Fruit fly (Drosophila melanogaster) whole organism, embryonic: ENCODE results near the gene Rtnl1.

Experiments used
- BEAF-32 ChIP-seq: fragments of 200-800 bp; sonication (Bioruptor generic); optimal IDR thresholded peaks from 3 replicates; lab custom pipeline; 2017; ENCODE audit warnings: missing biosample characterization, missing genetic modification characterization, mild to moderate bottlenecking, moderate library complexity, missing genetic modification reagents
- Bgb ChIP-seq: fragments of 200-800 bp; sonication (Bioruptor generic); IDR thresholded peaks from 2 replicates; pipeline ENCODE4 v1.3.6; 2022; ENCODE audit warnings: missing biosample characterization, missing genetic modification characterization; ENCODE audit not compliant: partially characterized antibody
- CG10147 ChIP-seq: fragments of 200-800 bp; sonication (Bioruptor generic); optimal IDR thresholded peaks from 2 replicates; lab custom pipeline; 2019; ENCODE audit warnings: missing biosample characterization, mild to moderate bottlenecking, missing genetic modification characterization, moderate library complexity
- CG1024 ChIP-seq: fragments of 200-800 bp; sonication (Bioruptor generic); IDR thresholded peaks from 2 replicates; pipeline ENCODE4 v1.3.6; 2022; ENCODE audit warnings: missing biosample characterization, missing genetic modification characterization
- CG10274 ChIP-seq: fragments of 200-800 bp; sonication (Bioruptor generic); optimal IDR thresholded peaks from 3 replicates; lab custom pipeline; 2017; ENCODE audit warnings: missing biosample characterization, mild to moderate bottlenecking, missing genetic modification characterization
- CG10321 ChIP-seq: fragments of 200-800 bp; sonication (Bioruptor generic); IDR thresholded peaks from 2 replicates; pipeline ENCODE4 v1.3.6; 2022; ENCODE audit warnings: missing biosample characterization, missing genetic modification characterization
- CG10565 ChIP-seq: fragments of 200-800 bp; sonication (Bioruptor generic); optimal IDR thresholded peaks from 3 replicates; lab custom pipeline; 2016; ENCODE audit warnings: missing biosample characterization, mild to moderate bottlenecking, missing genetic modification characterization
- CG10959 ChIP-seq: fragments of 200-800 bp; sonication (Bioruptor generic); IDR thresholded peaks from 2 replicates; pipeline ENCODE4 v1.3.6; 2022; ENCODE audit warnings: missing biosample characterization, missing genetic modification characterization
- CG10979 ChIP-seq: fragments of 200-800 bp; sonication (Bioruptor generic); optimal IDR thresholded peaks from 2 replicates; lab custom pipeline; 2018; ENCODE audit warnings: missing biosample characterization, mild to moderate bottlenecking, missing genetic modification characterization, moderate library complexity
- CG11696 ChIP-seq: fragments of 200-800 bp; sonication (Bioruptor generic); IDR thresholded peaks from 2 replicates; pipeline ENCODE4 v1.3.6; 2022; ENCODE audit warnings: missing biosample characterization, missing genetic modification characterization
- CG12299 ChIP-seq: fragments of 200-800 bp; sonication (Bioruptor generic); optimal IDR thresholded peaks from 2 replicates; lab custom pipeline; 2018; ENCODE audit warnings: missing biosample characterization, mild to moderate bottlenecking, missing genetic modification characterization
- CG13287 ChIP-seq: fragments of 200-800 bp; sonication (Bioruptor generic); IDR thresholded peaks from 2 replicates; pipeline ENCODE4 v1.3.6; 2022; ENCODE audit warnings: missing biosample characterization, missing genetic modification characterization; ENCODE audit not compliant: partially characterized antibody
- CG15696 ChIP-seq: fragments of 200-800 bp; sonication (Bioruptor generic); optimal IDR thresholded peaks from 2 replicates; lab custom pipeline; 2019; ENCODE audit warnings: missing biosample characterization, mild to moderate bottlenecking, missing genetic modification characterization, moderate library complexity
- CG1603 ChIP-seq: fragments of 200-800 bp; sonication (Bioruptor generic); optimal IDR thresholded peaks from 2 replicates; lab custom pipeline; 2019; ENCODE audit warnings: missing biosample characterization, mild to moderate bottlenecking, missing genetic modification characterization, moderate library complexity
- CG17829 ChIP-seq: fragments of 200-800 bp; optimal IDR thresholded peaks from 2 replicates; lab custom pipeline; 2019; ENCODE audit warnings: missing biosample characterization, mild to moderate bottlenecking, missing genetic modification characterization, moderate library complexity
- CG18262 ChIP-seq: fragments of 200-800 bp; optimal IDR thresholded peaks from 3 replicates; lab custom pipeline; 2019; ENCODE audit warnings: missing biosample characterization, mild to moderate bottlenecking, missing genetic modification characterization, moderate library complexity
- CG30403 ChIP-seq: fragments of 200-800 bp; sonication (Bioruptor generic); optimal IDR thresholded peaks from 3 replicates; lab custom pipeline; 2016; ENCODE audit warnings: missing biosample characterization, missing genetic modification characterization
- CG30431 ChIP-seq: fragments of 200-800 bp; sonication (Bioruptor generic); optimal IDR thresholded peaks from 2 replicates; lab custom pipeline; 2017; ENCODE audit warnings: missing biosample characterization, missing genetic modification characterization
- CG43689 ChIP-seq: fragments of 200-800 bp; sonication (Bioruptor generic); IDR thresholded peaks from 2 replicates; pipeline ENCODE4 v1.3.6; 2022; ENCODE audit warnings: missing biosample characterization, missing genetic modification characterization
- CG7786 ChIP-seq: fragments of 200-800 bp; sonication (Bioruptor generic); optimal IDR thresholded peaks from 2 replicates; lab custom pipeline; 2016; ENCODE audit warnings: missing biosample characterization, missing genetic modification characterization
- CG7963 ChIP-seq: fragments of 200-800 bp; sonication (Bioruptor generic); IDR thresholded peaks from 3 replicates; pipeline ENCODE4 v1.3.6; 2022; ENCODE audit warnings: missing biosample characterization, missing genetic modification characterization; ENCODE audit not compliant: partially characterized antibody
- CG8359 ChIP-seq: fragments of 200-800 bp; sonication (Bioruptor generic); optimal IDR thresholded peaks from 2 replicates; lab custom pipeline; 2017; ENCODE audit warnings: missing biosample characterization, mild to moderate bottlenecking, missing genetic modification characterization, borderline replicate concordance
- CkIIα-i1 ChIP-seq: fragments of 200-800 bp; sonication (Bioruptor generic); IDR thresholded peaks from 2 replicates; pipeline ENCODE4 v1.3.6; 2022; ENCODE audit warnings: missing biosample characterization, missing genetic modification characterization
- Dip3 ChIP-seq: fragments of 200-800 bp; sonication (Bioruptor generic); optimal IDR thresholded peaks from 3 replicates; lab custom pipeline; 2016; ENCODE audit warnings: missing biosample characterization, missing genetic modification characterization
- Dp ChIP-seq: fragments of 200-800 bp; sonication (Bioruptor generic); optimal IDR thresholded peaks from 2 replicates; lab custom pipeline; 2018; ENCODE audit warnings: missing biosample characterization, mild to moderate bottlenecking, missing genetic modification characterization, moderate library complexity
- Ets97D ChIP-seq: fragments of 200-800 bp; sonication (Bioruptor generic); optimal IDR thresholded peaks from 3 replicates; lab custom pipeline; 2016; ENCODE audit warnings: missing biosample characterization, missing genetic modification characterization
- Hey ChIP-seq: fragments of 200-800 bp; sonication (Bioruptor generic); optimal IDR thresholded peaks from 3 replicates; lab custom pipeline; 2018; ENCODE audit warnings: missing biosample characterization, mild to moderate bottlenecking, missing genetic modification characterization
- Jarid2 ChIP-seq: fragments of 200-800 bp; sonication (Bioruptor generic); optimal IDR thresholded peaks from 3 replicates; lab custom pipeline; 2017; ENCODE audit warnings: mild to moderate bottlenecking, missing biosample characterization, missing genetic modification reagents, missing genetic modification characterization
- Kr ChIP-seq: fragments of 200-800 bp; sonication (Bioruptor generic); optimal IDR thresholded peaks from 2 replicates; lab custom pipeline; 2017; ENCODE audit warnings: missing biosample characterization, mild to moderate bottlenecking, missing genetic modification characterization
- Lhr ChIP-seq: fragments of 200-800 bp; sonication (Bioruptor generic); optimal IDR thresholded peaks from 3 replicates; lab custom pipeline; 2017; ENCODE audit warnings: mild to moderate bottlenecking, missing biosample characterization, missing genetic modification reagents, missing genetic modification characterization
- NK7.1 ChIP-seq: fragments of 200-800 bp; sonication (Bioruptor generic); optimal IDR thresholded peaks from 3 replicates; lab custom pipeline; 2016; ENCODE audit warnings: missing biosample characterization, missing genetic modification characterization
- Sry-β ChIP-seq: fragments of 200-800 bp; sonication (Bioruptor generic); optimal IDR thresholded peaks from 2 replicates; lab custom pipeline; 2018; ENCODE audit warnings: missing biosample characterization, mild to moderate bottlenecking, missing genetic modification characterization, moderate library complexity
- ash1 ChIP-seq: fragments of 200-800 bp; sonication (Bioruptor generic); optimal IDR thresholded peaks from 2 replicates; lab custom pipeline; 2018; ENCODE audit warnings: missing biosample characterization, mild to moderate bottlenecking, missing genetic modification characterization
- btn ChIP-seq: fragments of 200-800 bp; sonication (Bioruptor generic); optimal IDR thresholded peaks from 2 replicates; lab custom pipeline; 2016; ENCODE audit warnings: missing biosample characterization, missing genetic modification characterization
- chm ChIP-seq: fragments of 200-800 bp; sonication (Bioruptor generic); IDR thresholded peaks from 2 replicates; pipeline ENCODE4 v1.3.6; 2022; ENCODE audit warnings: missing biosample characterization, missing genetic modification characterization
- dmrt11E ChIP-seq: fragments of 200-800 bp; sonication (Bioruptor generic); optimal IDR thresholded peaks from 3 replicates; lab custom pipeline; 2018; ENCODE audit warnings: missing biosample characterization, mild to moderate bottlenecking, missing genetic modification characterization, moderate library complexity
- dysf ChIP-seq: fragments of 200-800 bp; sonication (Bioruptor generic); IDR thresholded peaks from 3 replicates; pipeline ENCODE4 v1.3.6; 2022; ENCODE audit warnings: missing biosample characterization, missing genetic modification characterization
- emc ChIP-seq: fragments of 200-800 bp; sonication (Bioruptor generic); optimal IDR thresholded peaks from 2 replicates; lab custom pipeline; 2016; ENCODE audit warnings: missing biosample characterization, missing genetic modification characterization
- fd102C ChIP-seq: fragments of 200-800 bp; sonication (Bioruptor generic); optimal IDR thresholded peaks from 2 replicates; lab custom pipeline; 2018; ENCODE audit warnings: missing biosample characterization, mild to moderate bottlenecking, missing genetic modification characterization, moderate library complexity
- fd96Cb ChIP-seq: fragments of 200-800 bp; sonication (Bioruptor generic); optimal IDR thresholded peaks from 2 replicates; lab custom pipeline; 2018; ENCODE audit warnings: missing biosample characterization, mild to moderate bottlenecking, missing genetic modification characterization, moderate library complexity
- gsb-n ChIP-seq: fragments of 200-800 bp; sonication (Bioruptor generic); optimal IDR thresholded peaks from 3 replicates; lab custom pipeline; 2018; ENCODE audit warnings: missing biosample characterization, mild to moderate bottlenecking, missing genetic modification characterization
- gt ChIP-seq: fragments of 200-800 bp; sonication (Bioruptor generic); IDR thresholded peaks from 2 replicates; pipeline ENCODE4 v1.3.6; 2022; ENCODE audit warnings: missing biosample characterization, missing genetic modification characterization
- hb ChIP-seq: fragments of 200-800 bp; sonication (Bioruptor generic); IDR thresholded peaks from 3 replicates; pipeline ENCODE4 v1.3.6; 2022; ENCODE audit warnings: missing biosample characterization, missing genetic modification characterization; ENCODE audit not compliant: partially characterized antibody
- lbe ChIP-seq: fragments of 200-800 bp; sonication (Bioruptor generic); optimal IDR thresholded peaks from 2 replicates; lab custom pipeline; 2016; ENCODE audit warnings: missing biosample characterization, mild to moderate bottlenecking, missing genetic modification characterization
- slp2 ChIP-seq: fragments of 200-800 bp; sonication (Bioruptor generic); optimal IDR thresholded peaks from 2 replicates; lab custom pipeline; 2016; ENCODE audit warnings: missing biosample characterization, missing genetic modification characterization
- tna ChIP-seq: fragments of 200-800 bp; sonication (Bioruptor generic); IDR thresholded peaks from 2 replicates; pipeline ENCODE4 v1.3.6; 2022; ENCODE audit warnings: missing biosample characterization, missing genetic modification characterization; ENCODE audit not compliant: partially characterized antibody
- trh ChIP-seq: fragments of 200-800 bp; sonication (Bioruptor generic); optimal IDR thresholded peaks from 2 replicates; lab custom pipeline; 2016; ENCODE audit warnings: missing biosample characterization, missing genetic modification characterization
- tx ChIP-seq: fragments of 200-800 bp; sonication (Bioruptor generic); optimal IDR thresholded peaks from 2 replicates; lab custom pipeline; 2016; ENCODE audit warnings: missing biosample characterization, missing genetic modification characterization
- vfl ChIP-seq: fragments of 200-800 bp; sonication (Bioruptor generic); optimal IDR thresholded peaks from 2 replicates; lab custom pipeline; 2016; ENCODE audit warnings: missing biosample characterization, missing genetic modification characterization
- yki ChIP-seq: fragments of >200 bp; optimal IDR thresholded peaks from 3 replicates; lab custom pipeline; 2018

Rtnl1 gene

dm6 chr2L:5000287-5000871, 9.1 kb downstream of the Rtnl1 start (continued):
- peak; percentile 87 for TF ChIP-seq vfl (GFP tag; lab: Kevin White, UChicago)
- TF ChIP-seq Dip3 (GFP tag; lab: Kevin White, UChicago): peak; percentile 67
- peak; percentile 86 for TF ChIP-seq CG30403
- TF ChIP-seq CkIIα-i1 (GFP tag; lab: Robert Waterston, UW): no peak
- TF ChIP-seq chm (GFP tag; lab: Robert Waterston, UW): peak; percentile 87
- no peak for TF ChIP-seq trh (GFP tag; lab: Kevin White, UChicago)
- peak; percentile 73 for TF ChIP-seq gsb-n
- TF ChIP-seq CG1024 (GFP tag; lab: Robert Waterston, UW): 0 out of 2 replicates have a peak, but pooled peaks have one; percentile 22
- TF ChIP-seq yki (lab: Kevin White, UChicago): peak; percentile 68
- no peak for TF ChIP-seq gt (GFP tag; lab: Robert Waterston, UW)
- peak; percentile 68 for TF ChIP-seq CG8359 (GFP tag; lab: Kevin White, UChicago)
- peak; percentile 86 for TF ChIP-seq CG30431 (GFP tag; lab: Kevin White, UChicago)
- peak; percentile 90 for TF ChIP-seq CG10979 (tag; lab: Kevin White, UChicago)
- no peak for TF ChIP-seq CG13287 (GFP tag; lab: Robert Waterston, UW)
- no peak for TF ChIP-seq BEAF-32
- TF ChIP-seq CG17829: peak; percentile 92
- peak; percentile 86 for TF ChIP-seq lbe
- TF ChIP-seq Sry-β (GFP tag; lab: Kevin White, UChicago): no peak
- TF ChIP-seq CG18262 (tag; lab: Kevin White, UChicago): peak; percentile 94
- no peak for TF ChIP-seq btn (GFP tag; lab: Kevin White, UChicago)
- peak; percentile 40 for TF ChIP-seq Lhr (GFP tag; lab: Kevin White, UChicago)
- no peak for TF ChIP-seq CG10565 (GFP tag; lab: Kevin White, UChicago)
- peak; percentile 16 for TF ChIP-seq Ets97D (GFP tag; lab: Kevin White, UChicago)
- no peak for TF ChIP-seq hb (GFP tag; lab: Robert Waterston, UW)
- TF ChIP-seq ash1: no peak
- TF ChIP-seq fd102C (GFP tag; lab: Kevin White, UChicago): peak; percentile 83
- TF ChIP-seq CG10321 (GFP tag; lab: Robert Waterston, UW): no peak
- peak; percentile 51 for TF ChIP-seq tx (GFP tag; lab: Kevin White, UChicago)
- TF ChIP-seq Jarid2 (GFP tag; lab: Kevin White, UChicago): peak; percentile 52
- peak; percentile 99 for TF ChIP-seq CG11696 (GFP tag; lab: Robert Waterston, UW)
- TF ChIP-seq CG7963: no peak
- peak; percentile 70 for TF ChIP-seq CG10959 (GFP tag; lab: Robert Waterston, UW)
- TF ChIP-seq CG10147: peak; percentile 74
- no peak for TF ChIP-seq NK7.1 (GFP tag; lab: Kevin White, UChicago)
- TF ChIP-seq Hey (tag; lab: Kevin White, UChicago): peak; percentile 17
- no peak for TF ChIP-seq Bgb (GFP tag; lab: Robert Waterston, UW)
- TF ChIP-seq CG7786 (GFP tag; lab: Kevin White, UChicago): peak; percentile 79
- peak; percentile 62 for TF ChIP-seq slp2 (GFP tag; lab: Kevin White, UChicago)
- TF ChIP-seq dmrt11E (tag; lab: Kevin White, UChicago): peak; percentile 93
- peak; percentile 42 for TF ChIP-seq CG1603 (tag; lab: Kevin White, UChicago)
- TF ChIP-seq fd96Cb (tag; lab: Kevin White, UChicago): peak; percentile 80
- peak; percentile 86 for TF ChIP-seq dysf (GFP tag; lab: Robert Waterston, UW)
- TF ChIP-seq Dp (GFP tag; lab: Kevin White, UChicago): no peak
- TF ChIP-seq CG12299 (tag; lab: Kevin White, UChicago): peak; percentile 78
- peak; percentile 38 for TF ChIP-seq CG10274
- peak; percentile 40 for TF ChIP-seq Kr (GFP tag; lab: Kevin White, UChicago)
- no peak for TF ChIP-seq tna (GFP tag; lab: Robert Waterston, UW)
- TF ChIP-seq emc (GFP tag; lab: Kevin White, UChicago): peak; percentile 38
- peak; percentile 95 for TF ChIP-seq CG15696 (tag; lab: Kevin White, UChicago)
- no peak for TF ChIP-seq CG43689 (GFP tag; lab: Robert Waterston, UW)
